Worm (Caenorhabditis elegans) whole organism, L2 larva: Measurements from ENCODE around the gene R11H6.5.

Source experiments
- C34F6.9 ChIP-seq: fragments of 150-350 bp; optimal IDR thresholded peaks from 2 replicates; lab custom pipeline; 2014; ENCODE audit warnings: missing biosample characterization, missing genetic modification characterization
- Y55F3AM.14 ChIP-seq: fragments of 200-800 bp; sonication (Bioruptor generic); optimal IDR thresholded peaks from 2 replicates; lab custom pipeline; 2018; ENCODE audit warnings: mild to moderate bottlenecking, missing genetic modification characterization, missing compliant biosample characterization
- ZK546.5 ChIP-seq: sonication (generic microtip); optimal IDR thresholded peaks from 2 replicates; lab custom pipeline; 2017; ENCODE audit warnings: missing biosample characterization, missing genetic modification characterization
- aly-2 ChIP-seq: fragments of 150-350 bp; optimal IDR thresholded peaks from 2 replicates; lab custom pipeline; 2014; ENCODE audit warnings: missing biosample characterization, missing genetic modification characterization
- ama-1 ChIP-seq: fragments of 150-350 bp; optimal IDR thresholded peaks from 2 replicates; lab custom pipeline; 2018; ENCODE audit warnings: inconsistent platforms
- blmp-1 ChIP-seq: sonication (generic microtip); optimal IDR thresholded peaks from 2 replicates; lab custom pipeline; 2017; ENCODE audit warnings: missing genetic modification characterization, mild to moderate bottlenecking, missing compliant biosample characterization, antibody characterized with exemption, moderate library complexity; ENCODE audit not compliant: insufficient read depth
- ceh-16 ChIP-seq: fragments of 150-350 bp; optimal IDR thresholded peaks from 2 replicates; lab custom pipeline; 2014; ENCODE audit warnings: missing biosample characterization, missing genetic modification characterization
- ceh-82 ChIP-seq: fragments of 150-350 bp; optimal IDR thresholded peaks from 2 replicates; lab custom pipeline; 2014; ENCODE audit warnings: missing biosample characterization, missing genetic modification characterization
- dmd-4 ChIP-seq: sonication (generic microtip); optimal IDR thresholded peaks from 2 replicates; lab custom pipeline; 2017; ENCODE audit warnings: missing biosample characterization, missing genetic modification characterization
- elt-1 ChIP-seq: fragments of 150-350 bp; optimal IDR thresholded peaks from 2 replicates; lab custom pipeline; 2014; ENCODE audit warnings: missing biosample characterization, missing genetic modification characterization
- fos-1 ChIP-seq: fragments of 150-350 bp; optimal IDR thresholded peaks from 2 replicates; lab custom pipeline; 2014; ENCODE audit warnings: missing biosample characterization, missing genetic modification characterization
- gmeb-1 ChIP-seq: fragments of 150-350 bp; optimal IDR thresholded peaks from 2 replicates; lab custom pipeline; 2014; ENCODE audit warnings: missing biosample characterization, missing genetic modification characterization
- lin-13 ChIP-seq: fragments of 150-350 bp; optimal IDR thresholded peaks from 2 replicates; lab custom pipeline; 2014; ENCODE audit warnings: missing biosample characterization, missing genetic modification reagents, missing genetic modification characterization
- lsy-2 ChIP-seq, 2 experiments: fragments of 150-350 bp in 1 of 2; sonication (generic microtip) in 1 of 2; optimal IDR thresholded peaks; 2 replicates each; lab custom pipeline; 2014 to 2017; ENCODE audit warnings: missing biosample characterization in 2 of 2, missing genetic modification characterization in 2 of 2
- mab-5 ChIP-seq: fragments of 150-350 bp; optimal IDR thresholded peaks from 2 replicates; lab custom pipeline; 2014; ENCODE audit warnings: missing biosample characterization, missing genetic modification characterization
- nhr-10 ChIP-seq: sonication (generic microtip); optimal IDR thresholded peaks from 2 replicates; lab custom pipeline; 2017; ENCODE audit warnings: missing biosample characterization, missing genetic modification characterization
- nhr-11 ChIP-seq: fragments of 150-350 bp; optimal IDR thresholded peaks from 2 replicates; lab custom pipeline; 2014; ENCODE audit warnings: missing biosample characterization, missing genetic modification characterization
- nhr-12 ChIP-seq: fragments of 150-350 bp; optimal IDR thresholded peaks from 2 replicates; lab custom pipeline; 2014; ENCODE audit warnings: missing biosample characterization, missing genetic modification characterization
- nhr-21 ChIP-seq: fragments of 150-350 bp; optimal IDR thresholded peaks from 2 replicates; lab custom pipeline; 2014; ENCODE audit warnings: missing biosample characterization, missing genetic modification characterization
- nhr-237 ChIP-seq: fragments of 150-350 bp; optimal IDR thresholded peaks from 2 replicates; lab custom pipeline; 2014; ENCODE audit warnings: missing biosample characterization, missing genetic modification characterization
- nhr-25 ChIP-seq: fragments of 150-350 bp; sonication (generic microtip); optimal IDR thresholded peaks from 3 replicates; lab custom pipeline; 2014; ENCODE audit warnings: missing biosample characterization, missing genetic modification characterization
- nhr-6 ChIP-seq: fragments of 150-350 bp; optimal IDR thresholded peaks from 2 replicates; lab custom pipeline; 2014; ENCODE audit warnings: missing biosample characterization, missing genetic modification characterization
- nhr-77 ChIP-seq: fragments of 150-350 bp; optimal IDR thresholded peaks from 2 replicates; lab custom pipeline; 2014; ENCODE audit warnings: missing biosample characterization, missing genetic modification characterization
- peb-1 ChIP-seq: fragments of 150-350 bp; optimal IDR thresholded peaks from 2 replicates; lab custom pipeline; 2014; ENCODE audit warnings: missing biosample characterization, missing genetic modification characterization
- skn-1 ChIP-seq: sonication (generic microtip); optimal IDR thresholded peaks from 2 replicates; lab custom pipeline; 2017; ENCODE audit warnings: missing biosample characterization, missing genetic modification characterization
- sma-3 ChIP-seq: sonication (generic microtip); optimal IDR thresholded peaks from 2 replicates; lab custom pipeline; 2016; ENCODE audit warnings: missing genetic modification reagents, missing genetic modification characterization, missing compliant biosample characterization
- sma-9 ChIP-seq, 2 experiments: fragments of 150-350 bp in 1 of 2; sonication (generic microtip) in 1 of 2; optimal IDR thresholded peaks; 2 replicates each; lab custom pipeline; 2014 to 2016; ENCODE audit warnings: missing genetic modification characterization in 2 of 2, mild to moderate bottlenecking in 1 of 2, missing biosample characterization in 1 of 2, missing compliant biosample characterization in 1 of 2, missing genetic modification reagents in 1 of 2, moderate library complexity in 1 of 2
- snpc-4 ChIP-seq: fragments of 150-350 bp; optimal IDR thresholded peaks from 2 replicates; lab custom pipeline; 2014; ENCODE audit warnings: missing biosample characterization, missing genetic modification characterization
- unc-55 ChIP-seq: fragments of 150-350 bp; sonication (generic microtip); optimal IDR thresholded peaks from 3 replicates; lab custom pipeline; 2014; ENCODE audit warnings: missing biosample characterization, missing genetic modification reagents, missing genetic modification characterization
- unc-62 ChIP-seq: fragments of 150-350 bp; optimal IDR thresholded peaks from 2 replicates; lab custom pipeline; 2014; ENCODE audit warnings: missing biosample characterization, missing genetic modification reagents, missing genetic modification characterization
- zag-1 ChIP-seq: fragments of 150-350 bp; optimal IDR thresholded peaks from 2 replicates; lab custom pipeline; 2014; ENCODE audit warnings: missing biosample characterization, missing genetic modification characterization
- ztf-1 ChIP-seq: fragments of 200-800 bp; sonication (Bioruptor generic); conservative IDR thresholded peaks from 2 replicates; pipeline ENCODE4 v1.3.6; 2022; ENCODE audit warnings: missing genetic modification characterization, missing compliant biosample characterization
- ztf-11 ChIP-seq: sonication (generic microtip); optimal IDR thresholded peaks from 2 replicates; lab custom pipeline; 2017; ENCODE audit warnings: missing biosample characterization, missing genetic modification characterization
- ztf-4 ChIP-seq: fragments of 150-350 bp; optimal IDR thresholded peaks from 2 replicates; lab custom pipeline; 2014; ENCODE audit warnings: missing biosample characterization, missing genetic modification characterization

The R11H6.5 gene

ce11 chrV:14660608-14661355 lies 48.8 kb upstream of the R11H6.5 start, which contains the start of gene srh-17 (continued):
- TF ChIP-seq nhr-10 (tag; lab: Kevin White, UChicago) (no peak), skn-1 (tag; lab: Kevin White, UChicago) (no peak), nhr-6 (no peak), blmp-1 (tag; lab: Kevin White, UChicago) (peak; percentile 92), fos-1 (peak; percentile 11), zag-1 (tag; lab: Kevin White, UChicago) (no peak), dmd-4 (tag; lab: Kevin White, UChicago) (no peak), Y55F3AM.14 (GFP tag; lab: Kevin White, UChicago) (no peak), ama-1 (no peak)

- TF ChIP-seq blmp-1 (tag; lab: Kevin White, UChicago): no peak
- no peak for TF ChIP-seq ceh-16 (tag; lab: Kevin White, UChicago)
- no peak for TF ChIP-seq nhr-21 (tag; lab: Kevin White, UChicago)
- no peak for TF ChIP-seq sma-3 (GFP tag; lab: Kevin White, UChicago)
- no peak for TF ChIP-seq skn-1 (tag; lab: Kevin White, UChicago)
- TF ChIP-seq unc-55 (GFP tag; lab: Kevin White, UChicago): no peak
- no peak for TF ChIP-seq lin-13 (GFP tag; lab: Kevin White, UChicago)
- no peak for TF ChIP-seq ztf-11 (tag; lab: Kevin White, UChicago)
- no peak for TF ChIP-seq nhr-10 (tag; lab: Kevin White, UChicago)
- no peak for TF ChIP-seq nhr-77 (tag; lab: Kevin White, UChicago)
- TF ChIP-seq mab-5 (tag; lab: Kevin White, UChicago): no peak
- TF ChIP-seq snpc-4 (tag; lab: Kevin White, UChicago): no peak
- no peak for TF ChIP-seq elt-1
- no peak for TF ChIP-seq nhr-237
Measured at ce11 chrV:14659595-14659994, 47.6 kb upstream of the R11H6.5 start.

- TF ChIP-seq fos-1: peak; percentile 4
- no peak for TF ChIP-seq ztf-1
- TF ChIP-seq unc-62 (GFP tag; lab: Kevin White, UChicago): no peak
- no peak for TF ChIP-seq lsy-2 (tag; optimal IDR thresholded peaks at IDR 0.05; lab: Kevin White, UChicago)
- TF ChIP-seq nhr-25 (tag; lab: Kevin White, UChicago): no peak
- TF ChIP-seq nhr-10 (tag; lab: Kevin White, UChicago): no peak
- TF ChIP-seq nhr-77 (tag; lab: Kevin White, UChicago): no peak
- TF ChIP-seq nhr-11 (tag; lab: Kevin White, UChicago): no peak
- TF ChIP-seq ztf-11 (tag; lab: Kevin White, UChicago): no peak
- TF ChIP-seq ztf-4 (tag; lab: Kevin White, UChicago): no peak
- peak; percentile 8 for TF ChIP-seq nhr-21 (tag; lab: Kevin White, UChicago)
- no peak for TF ChIP-seq ama-1
- TF ChIP-seq ZK546.5 (tag; lab: Kevin White, UChicago): no peak
- TF ChIP-seq ceh-82 (tag; lab: Kevin White, UChicago): no peak
- TF ChIP-seq sma-9 (GFP tag; optimal IDR thresholded peaks at IDR 0.05; lab: Kevin White, UChicago): peak; percentile 32
- no peak for TF ChIP-seq sma-9 (tag; optimal IDR thresholded peaks at IDR 0.05; lab: Kevin White, UChicago)
Measured at ce11 chrV:14658131-14658530, 46.1 kb upstream of the R11H6.5 start, which contains the start of gene slc-25A29. Gene slc-25A29, minus strand, starts transcription at chrV:14658175.

ce11 chrV:14656970-14657369 lies 44.9 kb upstream of the R11H6.5 start:
- TF ChIP-seq nhr-10 (tag; lab: Kevin White, UChicago): no peak
- TF ChIP-seq sma-9 (GFP tag; optimal IDR thresholded peaks at IDR 0.05; lab: Kevin White, UChicago): peak; percentile 20
- TF ChIP-seq sma-9 (tag; optimal IDR thresholded peaks at IDR 0.05; lab: Kevin White, UChicago): no peak
- no peak for TF ChIP-seq aly-2 (tag; lab: Kevin White, UChicago)
- TF ChIP-seq skn-1 (tag; lab: Kevin White, UChicago): no peak
- no peak for TF ChIP-seq Y55F3AM.14 (GFP tag; lab: Kevin White, UChicago)
- TF ChIP-seq nhr-25 (tag; lab: Kevin White, UChicago): peak; percentile 11
- TF ChIP-seq elt-1: no peak
- TF ChIP-seq gmeb-1 (tag; lab: Kevin White, UChicago): peak; percentile 35

ce11 chrV:14655689-14656088 lies 43.7 kb upstream of the R11H6.5 start:
- TF ChIP-seq nhr-21 (tag; lab: Kevin White, UChicago) (no peak), blmp-1 (tag; lab: Kevin White, UChicago) (peak; percentile 29), C34F6.9 (tag; lab: Kevin White, UChicago) (no peak), peb-1 (tag; lab: Kevin White, UChicago) (no peak), mab-5 (tag; lab: Kevin White, UChicago) (no peak), nhr-12 (tag; lab: Kevin White, UChicago) (no peak), nhr-77 (tag; lab: Kevin White, UChicago) (no peak), unc-62 (GFP tag; lab: Kevin White, UChicago) (no peak), nhr-25 (tag; lab: Kevin White, UChicago) (peak; percentile 47)
